Worm (Caenorhabditis elegans): ENCODE measurements around the gene add-1.

ce11 chrX:4870683-4871082 is 10.8 kb upstream of the add-1 start:
- TF ChIP-seq mml-1 (tag; optimal IDR thresholded peaks at IDR 0.05) (no peak), unc-62 (GFP tag; optimal IDR thresholded peaks at IDR 0.05) (no peak), nhr-11 (tag; optimal IDR thresholded peaks at IDR 0.05) (no peak), pha-4 (tag; optimal IDR thresholded peaks at IDR 0.05) (no peak), egl-5 (tag; optimal IDR thresholded peaks at IDR 0.05) (no peak), nhr-28 (tag; optimal IDR thresholded peaks at IDR 0.05) (no peak), tbx-2 (tag; optimal IDR thresholded peaks at IDR 0.05) (no peak), skn-1 (tag; optimal IDR thresholded peaks at IDR 0.05) (no peak), ZK546.5 (tag; optimal IDR thresholded peaks at IDR 0.05) (no peak), lin-15B (tag; optimal IDR thresholded peaks at IDR 0.05) (no peak), lsy-12 (tag; optimal IDR thresholded peaks at IDR 0.05) (no peak), fos-1 (tag; optimal IDR thresholded peaks at IDR 0.05) (no peak)

All from whole organism, L3 larva.